Worm (Caenorhabditis elegans) whole organism, L4/young adult: ENCODE data around the gene T14B4.5.

Source experiments
- W03F9.2 ChIP-seq: fragments of 150-350 bp; optimal IDR thresholded peaks from 2 replicates; lab custom pipeline; 2014; ENCODE audit warnings: missing biosample characterization, missing genetic modification characterization
- dao-5 ChIP-seq: sonication (generic microtip); optimal IDR thresholded peaks from 2 replicates; lab custom pipeline; 2016; ENCODE audit warnings: missing genotype, missing genetic modification characterization, moderate library complexity, missing compliant biosample characterization
- him-1 ChIP-seq: sonication (generic microtip); optimal IDR thresholded peaks from 2 replicates; lab custom pipeline; 2016; ENCODE audit warnings: missing genotype, missing genetic modification reagents, missing genetic modification characterization, missing compliant biosample characterization

DNA sequence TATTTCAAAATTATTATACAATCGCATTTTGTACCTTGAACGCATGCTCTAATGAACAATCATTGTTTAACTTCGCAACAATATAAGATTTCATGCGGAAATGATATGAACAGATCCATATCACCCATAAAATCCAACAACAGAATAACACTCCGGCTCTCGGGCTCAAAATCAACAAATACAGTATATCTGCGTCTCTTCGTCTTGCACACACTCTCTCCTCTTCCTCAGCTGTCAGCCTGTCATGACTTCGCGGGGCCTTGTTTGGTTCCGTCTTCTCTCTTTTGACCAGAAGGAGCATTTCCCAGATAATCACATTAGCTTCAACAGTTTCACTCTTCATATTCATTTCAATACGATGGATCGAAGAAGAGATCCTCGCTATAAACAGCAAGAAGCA lies 39.6 kb downstream of the T14B4.5 start, which contains the start of gene F41G3.3:
- TF ChIP-seq him-1 (tag; lab: Kevin White, UChicago), result no peak
- TF ChIP-seq dao-5, result no peak
- TF ChIP-seq W03F9.2, result no peak
